Worm (Caenorhabditis elegans): ENCODE results near the gene F09E10.1.
A peak's percentile ranks its signal among the peaks of the same experiment; 100 is the strongest.

Gene F09E10.1

DNA sequence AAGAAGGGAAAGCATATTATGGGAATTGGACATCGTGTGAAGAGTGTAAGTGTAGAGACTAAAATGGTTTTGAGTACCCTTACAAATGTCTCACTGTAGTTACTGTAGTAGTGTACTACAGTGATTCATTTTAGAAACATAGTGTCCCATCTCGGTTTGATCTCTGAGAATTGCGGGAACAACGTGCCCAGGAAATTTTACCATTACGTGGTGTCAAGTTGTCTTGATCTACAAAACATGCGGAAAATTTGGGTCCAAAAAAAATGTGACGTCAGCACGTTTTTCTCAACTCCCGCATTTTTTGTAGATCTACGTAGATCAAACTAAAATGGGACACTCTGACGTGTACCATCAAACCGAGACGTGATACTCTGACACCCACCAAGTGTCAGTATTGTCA is 19.4 kb upstream of the F09E10.1 start:
- no peak for TF ChIP-seq zip-8 (tag; optimal IDR thresholded peaks at IDR 0.05)
- no peak for TF ChIP-seq ces-1 (GFP tag; optimal IDR thresholded peaks at IDR 0.05)
- no peak for TF ChIP-seq ztf-11 (tag; optimal IDR thresholded peaks at IDR 0.05)
- TF ChIP-seq nhr-28 (tag; optimal IDR thresholded peaks at IDR 0.05) = no peak
- TF ChIP-seq M03D4.4 (tag; optimal IDR thresholded peaks at IDR 0.05) = no peak
- no peak for TF ChIP-seq lin-13 (tag; optimal IDR thresholded peaks at IDR 0.05)
- TF ChIP-seq snpc-4 (tag; optimal IDR thresholded peaks at IDR 0.05) = no peak
- no peak for TF ChIP-seq bed-3 (GFP tag; optimal IDR thresholded peaks at IDR 0.05)
- TF ChIP-seq elt-3 (tag; optimal IDR thresholded peaks at IDR 0.05) = no peak
- no peak for TF ChIP-seq mep-1 (tag; optimal IDR thresholded peaks at IDR 0.05)
- no peak for TF ChIP-seq hlh-1 (tag; optimal IDR thresholded peaks at IDR 0.05)
- TF ChIP-seq unc-39 (tag; optimal IDR thresholded peaks at IDR 0.05) = no peak
- no peak for TF ChIP-seq nhr-12 (tag; optimal IDR thresholded peaks at IDR 0.05)
- TF ChIP-seq unc-62 (GFP tag; optimal IDR thresholded peaks at IDR 0.05) = no peak
- TF ChIP-seq nhr-2 (tag; optimal IDR thresholded peaks at IDR 0.05) = no peak

DNA sequence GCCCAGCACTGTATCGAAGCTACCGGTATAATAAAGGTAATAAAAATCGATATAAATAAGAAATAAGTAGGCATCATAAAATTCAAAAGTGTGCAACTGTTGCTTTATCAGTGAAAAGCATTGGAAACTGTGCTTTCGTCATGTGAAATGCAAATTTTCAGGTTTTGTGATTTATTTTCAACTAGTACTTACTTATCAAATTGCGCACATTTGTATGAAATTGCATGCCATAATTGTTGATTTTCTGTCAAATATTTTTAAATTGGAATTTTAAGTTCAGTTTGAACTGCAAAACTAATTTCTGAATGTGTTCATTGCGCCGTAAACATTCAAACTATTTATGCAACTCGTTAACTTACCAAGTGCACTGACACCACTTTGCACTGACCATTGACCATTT is 16.9 kb upstream of the F09E10.1 start, which contains the start of gene D1005.4:
D1005.4 (minus strand) TSS at position 101 of the 400 bp plus-strand sequence.
- no peak for TF ChIP-seq mls-2 (tag; optimal IDR thresholded peaks at IDR 0.05)

- peak; percentile 56 for TF ChIP-seq unc-62 (GFP tag; optimal IDR thresholded peaks at IDR 0.05)
- peak; percentile 21 for TF ChIP-seq lsy-2 (tag; optimal IDR thresholded peaks at IDR 0.05)
- no peak for TF ChIP-seq drap-1 (GFP tag; optimal IDR thresholded peaks at IDR 0.05)
- no peak for TF ChIP-seq elt-3 (tag; optimal IDR thresholded peaks at IDR 0.05)
- peak; percentile 55 for TF ChIP-seq zip-8 (tag; optimal IDR thresholded peaks at IDR 0.05)
- peak; percentile 64 for TF ChIP-seq hlh-1 (tag; optimal IDR thresholded peaks at IDR 0.05)
- TF ChIP-seq pha-4 (tag; optimal IDR thresholded peaks at IDR 0.05) = peak; percentile 63
- peak; percentile 19 for TF ChIP-seq nhr-237 (tag; optimal IDR thresholded peaks at IDR 0.05)
- peak; percentile 27 for TF ChIP-seq mep-1 (tag; optimal IDR thresholded peaks at IDR 0.05)
Observed at ce11 chrX:1486135-1486648, 16.4 kb upstream of the F09E10.1 start, which contains the start of the genes D1005.10 and dhs-25. Gene D1005.10 (minus strand): TSS chrX:1486185. Gene dhs-25 (plus strand): TSS chrX:1486532.

ce11 chrX:1487096-1487495 is 15.5 kb upstream of the F09E10.1 start:
- no peak for TF ChIP-seq ham-2 (GFP tag; optimal IDR thresholded peaks at IDR 0.05)
- TF ChIP-seq tbx-8 (GFP tag; optimal IDR thresholded peaks at IDR 0.05) = no peak
- no peak for TF ChIP-seq unc-62 (GFP tag; optimal IDR thresholded peaks at IDR 0.05)
- TF ChIP-seq ceh-43 (GFP tag; optimal IDR thresholded peaks at IDR 0.05) = no peak
- TF ChIP-seq lin-13 (tag; optimal IDR thresholded peaks at IDR 0.05) = no peak
- TF ChIP-seq bed-3 (GFP tag; optimal IDR thresholded peaks at IDR 0.05) = no peak
- no peak for TF ChIP-seq cnd-1 (tag; optimal IDR thresholded peaks at IDR 0.05)
- no peak for TF ChIP-seq mls-2 (tag; optimal IDR thresholded peaks at IDR 0.05)
- TF ChIP-seq blmp-1 (tag; optimal IDR thresholded peaks at IDR 0.05) = no peak

DNA sequence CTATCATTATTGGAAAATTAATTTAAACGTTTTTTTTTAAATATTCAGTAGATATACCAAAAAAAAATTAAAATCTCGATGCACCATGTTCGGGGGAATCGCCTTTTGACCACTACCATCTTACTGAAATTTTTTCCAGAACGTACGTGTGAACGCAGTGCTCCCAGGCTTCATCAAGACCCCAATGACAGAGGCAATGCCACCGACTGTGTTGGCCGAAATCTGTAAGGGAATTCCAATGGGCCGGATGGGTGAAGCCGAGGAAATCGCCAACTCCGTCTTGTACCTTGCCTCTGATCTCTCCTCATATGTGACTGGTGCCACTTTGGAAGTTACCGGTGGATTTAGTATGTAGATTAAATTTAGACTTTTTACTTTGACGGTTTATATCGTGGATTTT is 13.8 kb upstream of the F09E10.1 start:
- TF ChIP-seq lin-13 (tag; optimal IDR thresholded peaks at IDR 0.05) (no peak), mls-2 (tag; optimal IDR thresholded peaks at IDR 0.05) (no peak)

- no peak for TF ChIP-seq elt-3 (tag; optimal IDR thresholded peaks at IDR 0.05)
- TF ChIP-seq sptf-1 (tag; optimal IDR thresholded peaks at IDR 0.05) = no peak
- TF ChIP-seq drap-1 (GFP tag; optimal IDR thresholded peaks at IDR 0.05) = no peak
- TF ChIP-seq mep-1 (tag; optimal IDR thresholded peaks at IDR 0.05) = no peak
- no peak for TF ChIP-seq lsy-2 (tag; optimal IDR thresholded peaks at IDR 0.05)
- no peak for TF ChIP-seq hlh-1 (tag; optimal IDR thresholded peaks at IDR 0.05)
- no peak for TF ChIP-seq nhr-2 (tag; optimal IDR thresholded peaks at IDR 0.05)
- TF ChIP-seq M03D4.4 (tag; optimal IDR thresholded peaks at IDR 0.05) = no peak
- no peak for TF ChIP-seq unc-39 (tag; optimal IDR thresholded peaks at IDR 0.05)
- TF ChIP-seq elt-1 (tag; optimal IDR thresholded peaks at IDR 0.05; ENCODE audit: borderline replicate concordance, insufficient read depth) = no peak
- TF ChIP-seq lin-32 (GFP tag; optimal IDR thresholded peaks at IDR 0.05) = no peak
- TF ChIP-seq ceh-43 (GFP tag; optimal IDR thresholded peaks at IDR 0.05) = no peak
Observed at ce11 chrX:1489574-1489973, 13.0 kb upstream of the F09E10.1 start.

DNA sequence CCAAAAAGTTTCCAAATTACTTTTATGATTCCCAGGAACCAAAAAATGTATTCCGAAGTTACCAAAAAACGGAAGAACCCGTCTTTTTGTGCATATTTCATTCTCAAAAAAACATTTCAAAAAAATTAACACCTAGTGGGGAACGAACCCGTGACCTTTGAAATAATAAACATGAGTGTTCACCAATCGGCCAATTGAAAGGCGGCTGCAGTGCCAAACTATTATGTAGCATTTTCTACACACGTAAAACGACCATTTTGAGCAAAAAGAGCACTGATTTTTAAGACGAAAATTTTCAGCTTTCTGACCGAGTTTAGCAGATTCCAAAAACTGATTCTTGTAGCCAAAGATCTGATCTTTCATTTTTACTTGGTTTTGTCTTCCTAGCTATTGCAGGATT is 11.6 kb upstream of the F09E10.1 start:
- TF ChIP-seq snpc-4 (tag; optimal IDR thresholded peaks at IDR 0.05) = no peak
- no peak for TF ChIP-seq nhr-2 (tag; optimal IDR thresholded peaks at IDR 0.05)
- TF ChIP-seq lin-13 (tag; optimal IDR thresholded peaks at IDR 0.05) = no peak
- TF ChIP-seq nhr-28 (tag; optimal IDR thresholded peaks at IDR 0.05) = no peak
- TF ChIP-seq unc-39 (tag; optimal IDR thresholded peaks at IDR 0.05) = no peak
- no peak for TF ChIP-seq elt-1 (tag; optimal IDR thresholded peaks at IDR 0.05; ENCODE audit: borderline replicate concordance, insufficient read depth)
- no peak for TF ChIP-seq ceh-83 (GFP tag; optimal IDR thresholded peaks at IDR 0.05)
- TF ChIP-seq sptf-1 (tag; optimal IDR thresholded peaks at IDR 0.05) = no peak
- no peak for TF ChIP-seq blmp-1 (tag; optimal IDR thresholded peaks at IDR 0.05)
- no peak for TF ChIP-seq tbx-8 (GFP tag; optimal IDR thresholded peaks at IDR 0.05)
- TF ChIP-seq drap-1 (GFP tag; optimal IDR thresholded peaks at IDR 0.05) = no peak
- no peak for TF ChIP-seq mep-1 (tag; optimal IDR thresholded peaks at IDR 0.05)
- TF ChIP-seq bed-3 (GFP tag; optimal IDR thresholded peaks at IDR 0.05) = no peak
